Worm (Caenorhabditis elegans) whole organism, L4 larva: ENCODE data around the gene cec-1.

Experiments
- F10B5.3 ChIP-seq: sonication (generic microtip); optimal IDR thresholded peaks from 2 replicates; lab custom pipeline; 2016; ENCODE audit warnings: mild to moderate bottlenecking, missing genetic modification characterization, missing compliant biosample characterization
- F37D6.2 ChIP-seq: sonication (generic microtip); optimal IDR thresholded peaks from 2 replicates; lab custom pipeline; 2016; ENCODE audit warnings: mild to moderate bottlenecking, missing genetic modification characterization, missing compliant biosample characterization
- R02D3.7 ChIP-seq: fragments of 150-350 bp; sonication (generic microtip); optimal IDR thresholded peaks from 3 replicates; lab custom pipeline; 2014; ENCODE audit warnings: missing biosample characterization, missing genetic modification characterization
- T26A8.4 ChIP-seq: fragments of 200-800 bp; sonication (Bioruptor generic); IDR thresholded peaks from 2 replicates; pipeline ENCODE4 v1.3.6; 2022; ENCODE audit warnings: missing genetic modification characterization, missing compliant biosample characterization
- Y105C5A.15 ChIP-seq: fragments of 200-800 bp; sonication (Bioruptor generic); IDR thresholded peaks from 2 replicates; pipeline ENCODE4 v1.3.6; 2022; ENCODE audit warnings: missing genetic modification characterization, missing compliant biosample characterization
- Y48G9A.11 ChIP-seq: fragments of 200-800 bp; sonication (Bioruptor generic); IDR thresholded peaks from 2 replicates; pipeline ENCODE4 v1.3.6; 2022; ENCODE audit warnings: missing genetic modification reagents, missing genetic modification characterization, missing compliant biosample characterization
- Y5F2A.4 ChIP-seq: fragments of 200-800 bp; sonication (Bioruptor generic); optimal IDR thresholded peaks from 2 replicates; lab custom pipeline; 2018; ENCODE audit warnings: mild to moderate bottlenecking, missing genetic modification characterization, missing compliant biosample characterization
- Y75B8A.6 ChIP-seq: fragments of 200-800 bp; sonication (Bioruptor generic); IDR thresholded peaks from 2 replicates; pipeline ENCODE4 v1.3.6; 2022; ENCODE audit warnings: missing genetic modification reagents, missing genetic modification characterization, missing compliant biosample characterization
- ZK337.2 ChIP-seq: fragments of 200-800 bp; sonication (Bioruptor generic); IDR thresholded peaks from 2 replicates; pipeline ENCODE4 v1.3.6; 2022; ENCODE audit warnings: missing genetic modification reagents, missing genetic modification characterization, missing compliant biosample characterization
- ama-1 ChIP-seq: fragments of 150-350 bp; optimal IDR thresholded peaks from 2 replicates; lab custom pipeline; 2014; ENCODE audit warnings: inconsistent platforms, mixed read lengths
- attf-4 ChIP-seq: sonication (generic microtip); optimal IDR thresholded peaks from 3 replicates; lab custom pipeline; 2017; ENCODE audit warnings: missing biosample characterization, missing genetic modification characterization
- ceh-20 ChIP-seq: fragments of 200-800 bp; sonication (Bioruptor generic); IDR thresholded peaks from 2 replicates; pipeline ENCODE4 v1.3.6; 2022; ENCODE audit warnings: missing genetic modification reagents, missing genetic modification characterization, missing compliant biosample characterization
- ceh-28 ChIP-seq: fragments of 150-350 bp; optimal IDR thresholded peaks from 2 replicates; lab custom pipeline; 2014; ENCODE audit warnings: missing biosample characterization, missing genetic modification reagents, missing genetic modification characterization
- ceh-32 ChIP-seq: sonication (generic microtip); optimal IDR thresholded peaks from 2 replicates; lab custom pipeline; 2016; ENCODE audit warnings: mild to moderate bottlenecking, missing genetic modification characterization, missing compliant biosample characterization; ENCODE audit not compliant: poor library complexity
- ceh-62 ChIP-seq: sonication (generic microtip); optimal IDR thresholded peaks from 2 replicates; lab custom pipeline; 2017; ENCODE audit warnings: missing biosample characterization, missing genetic modification characterization
- ceh-82 ChIP-seq: sonication (generic microtip); optimal IDR thresholded peaks from 2 replicates; lab custom pipeline; 2017; ENCODE audit warnings: missing biosample characterization, missing genetic modification characterization
- ces-1 ChIP-seq: fragments of 150-350 bp; sonication (generic microtip); optimal IDR thresholded peaks from 4 replicates; lab custom pipeline; 2014; ENCODE audit warnings: missing biosample characterization, missing genetic modification reagents, missing genetic modification characterization
- cey-2 ChIP-seq: sonication (generic microtip); optimal IDR thresholded peaks from 3 replicates; lab custom pipeline; 2017; ENCODE audit warnings: missing genetic modification characterization, mild to moderate bottlenecking, missing compliant biosample characterization, antibody characterized with exemption, borderline replicate concordance; ENCODE audit not compliant: insufficient read depth
- ctbp-1 ChIP-seq: fragments of 200-800 bp; sonication (Bioruptor generic); IDR thresholded peaks from 2 replicates; pipeline ENCODE4 v1.3.6; 2022; ENCODE audit warnings: missing genetic modification reagents, missing genetic modification characterization, missing compliant biosample characterization
- daf-12 ChIP-seq: fragments of 150-350 bp; optimal IDR thresholded peaks from 2 replicates; lab custom pipeline; 2014; ENCODE audit warnings: missing biosample characterization, missing genetic modification reagents, missing genetic modification characterization
- dmd-8 ChIP-seq: fragments of 200-800 bp; sonication (Bioruptor generic); IDR thresholded peaks from 2 replicates; pipeline ENCODE4 v1.3.6; 2022; ENCODE audit warnings: missing genetic modification characterization, missing compliant biosample characterization
- dmd-9 ChIP-seq: fragments of 200-800 bp; sonication (Bioruptor generic); IDR thresholded peaks from 2 replicates; pipeline ENCODE4 v1.3.6; 2022; ENCODE audit warnings: missing genetic modification reagents, missing genetic modification characterization, missing compliant biosample characterization
- duxl-1 ChIP-seq: sonication (generic microtip); optimal IDR thresholded peaks from 2 replicates; lab custom pipeline; 2016; ENCODE audit warnings: mild to moderate bottlenecking, missing genetic modification characterization, moderate library complexity, missing compliant biosample characterization; ENCODE audit not compliant: poor library complexity
- dve-1 ChIP-seq: sonication (generic microtip); optimal IDR thresholded peaks from 2 replicates; lab custom pipeline; 2017; ENCODE audit warnings: antibody characterized with exemption, mild to moderate bottlenecking, missing genetic modification characterization, missing compliant biosample characterization; ENCODE audit not compliant: insufficient read depth
- egl-43 ChIP-seq: fragments of 200-800 bp; sonication (Bioruptor generic); IDR thresholded peaks from 2 replicates; pipeline ENCODE4 v1.3.6; 2022; ENCODE audit warnings: missing genetic modification reagents, missing genetic modification characterization, missing compliant biosample characterization
- fkh-10 ChIP-seq: fragments of 150-350 bp; optimal IDR thresholded peaks from 2 replicates; lab custom pipeline; 2014; ENCODE audit warnings: missing biosample characterization, missing genetic modification reagents, missing genetic modification characterization
- fos-1 ChIP-seq: fragments of 150-350 bp; optimal IDR thresholded peaks from 2 replicates; lab custom pipeline; 2014; ENCODE audit warnings: missing biosample characterization, missing genetic modification characterization
- gei-8 ChIP-seq: fragments of 200-800 bp; sonication (Bioruptor generic); optimal IDR thresholded peaks from 2 replicates; lab custom pipeline; 2018; ENCODE audit warnings: mild to moderate bottlenecking, missing genetic modification characterization, missing compliant biosample characterization
- hif-1 ChIP-seq, 2 experiments: sonication (generic microtip); optimal IDR thresholded peaks; 2 replicates each; lab custom pipeline; 2016 to 2017; ENCODE audit warnings: missing compliant biosample characterization in 2 of 2, missing genetic modification characterization in 2 of 2, missing genetic modification reagents in 2 of 2, missing genotype in 2 of 2, mild to moderate bottlenecking in 1 of 2
- hlh-30 ChIP-seq: sonication (generic microtip); optimal IDR thresholded peaks from 2 replicates; lab custom pipeline; 2017; ENCODE audit warnings: antibody characterized with exemption, mild to moderate bottlenecking, missing genetic modification characterization, missing compliant biosample characterization; ENCODE audit not compliant: insufficient read depth
- jun-1 ChIP-seq: fragments of 150-350 bp; optimal IDR thresholded peaks from 2 replicates; lab custom pipeline; 2014; ENCODE audit warnings: missing biosample characterization, missing genetic modification reagents, missing genetic modification characterization
- lin-13 ChIP-seq: fragments of 150-350 bp; optimal IDR thresholded peaks from 2 replicates; lab custom pipeline; 2014; ENCODE audit warnings: missing biosample characterization, missing genetic modification reagents, missing genetic modification characterization
- lin-29 ChIP-seq: fragments of 200-800 bp; sonication (Bioruptor generic); IDR thresholded peaks from 2 replicates; pipeline ENCODE4 v1.3.6; 2022; ENCODE audit warnings: missing genetic modification reagents, missing genetic modification characterization, missing compliant biosample characterization
- mdl-1 ChIP-seq, 2 experiments: fragments of 150-350 bp in 1 of 2; sonication (generic microtip) in 1 of 2; optimal IDR thresholded peaks; 2 replicates each; lab custom pipeline; 2014 to 2017; ENCODE audit warnings: missing biosample characterization in 2 of 2, missing genetic modification characterization in 2 of 2
- mep-1 ChIP-seq: fragments of 150-350 bp; sonication (generic microtip); optimal IDR thresholded peaks from 3 replicates; lab custom pipeline; 2014; ENCODE audit warnings: missing biosample characterization, missing genetic modification characterization
- nhr-10 ChIP-seq: fragments of 150-350 bp; optimal IDR thresholded peaks from 2 replicates; lab custom pipeline; 2014; ENCODE audit warnings: missing biosample characterization, missing genetic modification characterization
- nhr-102 ChIP-seq: sonication (generic microtip); optimal IDR thresholded peaks from 2 replicates; lab custom pipeline; 2016; ENCODE audit warnings: mild to moderate bottlenecking, missing genetic modification characterization, moderate library complexity, missing compliant biosample characterization
- nhr-111 ChIP-seq: fragments of 200-800 bp; sonication (Bioruptor generic); optimal IDR thresholded peaks from 2 replicates; lab custom pipeline; 2018; ENCODE audit warnings: mild to moderate bottlenecking, missing genetic modification characterization, missing compliant biosample characterization
- nhr-28 ChIP-seq: fragments of 150-350 bp; optimal IDR thresholded peaks from 2 replicates; lab custom pipeline; 2014; ENCODE audit warnings: missing biosample characterization, missing genetic modification characterization
- nhr-48 ChIP-seq: sonication (generic microtip); optimal IDR thresholded peaks from 2 replicates; lab custom pipeline; 2016; ENCODE audit warnings: mild to moderate bottlenecking, missing genetic modification characterization, missing compliant biosample characterization
- pqm-1 ChIP-seq: sonication (generic microtip); optimal IDR thresholded peaks from 2 replicates; lab custom pipeline; 2017; ENCODE audit warnings: missing biosample characterization, missing genetic modification characterization
- set-16 ChIP-seq: fragments of 200-800 bp; sonication (Bioruptor generic); IDR thresholded peaks from 2 replicates; pipeline ENCODE4 v1.3.6; 2022; ENCODE audit warnings: missing genetic modification reagents, missing genetic modification characterization, missing compliant biosample characterization
- snpc-1.2 ChIP-seq: fragments of 200-800 bp; sonication (Bioruptor generic); IDR thresholded peaks from 2 replicates; pipeline ENCODE4 v1.3.6; 2022; ENCODE audit warnings: missing genetic modification reagents, missing genetic modification characterization, missing compliant biosample characterization
- spr-1 ChIP-seq: sonication (generic microtip); optimal IDR thresholded peaks from 2 replicates; lab custom pipeline; 2016; ENCODE audit warnings: mild to moderate bottlenecking, missing genetic modification characterization, missing compliant biosample characterization
- tra-1 ChIP-seq: fragments of 200-800 bp; sonication (Bioruptor generic); IDR thresholded peaks from 2 replicates; pipeline ENCODE4 v1.3.6; 2022; ENCODE audit warnings: missing genetic modification reagents, missing genetic modification characterization, missing compliant biosample characterization
- unc-130 ChIP-seq: sonication (generic microtip); optimal IDR thresholded peaks from 2 replicates; lab custom pipeline; 2016; ENCODE audit warnings: missing genetic modification reagents, missing genetic modification characterization, missing compliant biosample characterization
- unc-39 ChIP-seq: sonication (generic microtip); optimal IDR thresholded peaks from 2 replicates; lab custom pipeline; 2017; ENCODE audit warnings: missing biosample characterization, missing genetic modification characterization
- vab-7 ChIP-seq: fragments of 200-800 bp; sonication (Bioruptor generic); IDR thresholded peaks from 2 replicates; pipeline ENCODE4 v1.3.6; 2022; ENCODE audit warnings: missing genetic modification reagents, missing genetic modification characterization, missing compliant biosample characterization
- zfp-3 ChIP-seq: fragments of 200-800 bp; sonication (Bioruptor generic); conservative IDR thresholded peaks from 2 replicates; pipeline ENCODE4 v1.3.6; 2022; ENCODE audit warnings: missing genetic modification reagents, missing genetic modification characterization, missing compliant biosample characterization
- zip-11 ChIP-seq: fragments of 200-800 bp; sonication (Bioruptor generic); IDR thresholded peaks from 2 replicates; pipeline ENCODE4 v1.3.6; 2022; ENCODE audit warnings: missing genetic modification characterization, missing compliant biosample characterization
- ztf-7 ChIP-seq: fragments of 150-350 bp; optimal IDR thresholded peaks from 2 replicates; lab custom pipeline; 2014; ENCODE audit warnings: missing biosample characterization, missing genetic modification characterization

Gene cec-1

ce11 chrIII:8446940-8447403, 20.8 kb downstream of the cec-1 start, which contains the start of gene rpn-3 (continued):
- TF ChIP-seq dmd-8 (GFP tag; lab: Robert Waterston, UW) (no peak), unc-39 (tag; lab: Kevin White, UChicago) (no peak), fos-1 (tag; lab: Kevin White, UChicago) (no peak), Y105C5A.15 (GFP tag; lab: Robert Waterston, UW) (no peak), vab-7 (GFP tag; lab: Robert Waterston, UW) (no peak; the same call in 1 of the 2 replicates), dve-1 (tag; lab: Kevin White, UChicago) (peak; percentile 98), nhr-10 (peak; percentile 53), ctbp-1 (GFP tag; lab: Robert Waterston, UW) (peak; percentile 81), F37D6.2 (peak; percentile 88), zfp-3 (GFP tag; lab: Robert Waterston, UW) (peak; percentile 95), mdl-1 (tag; optimal IDR thresholded peaks at IDR 0.05; lab: Kevin White, UChicago) (peak in 1 of 2 experiments; percentile 48), ceh-28 (no peak), spr-1 (peak; percentile 87), hlh-30 (tag; lab: Kevin White, UChicago) (peak; percentile 94), gei-8 (GFP tag; lab: Kevin White, UChicago) (no peak), snpc-1.2 (GFP tag; lab: Robert Waterston, UW) (peak; percentile 47), cey-2 (tag; lab: Kevin White, UChicago) (no peak), ces-1 (GFP tag; lab: Kevin White, UChicago) (peak; percentile 24), zip-11 (no peak), Y75B8A.6 (GFP tag; lab: Robert Waterston, UW) (0 out of 2 replicates have a peak, but pooled peaks have one; percentile 8), mep-1 (peak; percentile 98), daf-12 (no peak), Y48G9A.11 (peak; percentile 79), pqm-1 (tag; lab: Kevin White, UChicago) (peak; percentile 42), R02D3.7 (tag; lab: Kevin White, UChicago) (no peak), lin-13 (GFP tag; lab: Kevin White, UChicago) (peak; percentile 93), ceh-62 (tag; lab: Kevin White, UChicago) (no peak), ceh-82 (tag; lab: Kevin White, UChicago) (no peak), lin-29 (GFP tag; lab: Robert Waterston, UW) (peak; percentile 74), nhr-28 (tag; lab: Kevin White, UChicago) (peak; percentile 96), F10B5.3 (tag; lab: Kevin White, UChicago) (peak; percentile 85), tra-1 (GFP tag; lab: Robert Waterston, UW) (peak; percentile 91), dmd-9 (GFP tag; lab: Robert Waterston, UW) (peak; percentile 81), set-16 (peak; percentile 26; the same call in 1 of the 2 replicates), ceh-32 (tag; lab: Kevin White, UChicago) (peak; percentile 36), fkh-10 (GFP tag; lab: Kevin White, UChicago) (peak; percentile 89), hif-1 (tag; optimal IDR thresholded peaks at IDR 0.05; lab: Kevin White, UChicago) (peak; percentile 74 to 81), ztf-7 (peak; percentile 91), nhr-111 (GFP tag; lab: Kevin White, UChicago) (no peak), nhr-102 (tag; lab: Kevin White, UChicago) (peak; percentile 91), unc-130 (GFP tag; lab: Kevin White, UChicago) (peak; percentile 74), ZK337.2 (GFP tag; lab: Robert Waterston, UW) (no peak), duxl-1 (peak; percentile 76), egl-43 (GFP tag; lab: Robert Waterston, UW) (no peak), Y5F2A.4 (GFP tag; lab: Kevin White, UChicago) (no peak), nhr-48 (tag; lab: Kevin White, UChicago) (peak; percentile 74), jun-1 (tag; lab: Kevin White, UChicago) (peak; percentile 74), T26A8.4 (GFP tag; lab: Robert Waterston, UW) (peak; percentile 96), ceh-20 (peak; percentile 94), ama-1 (peak; percentile 75), attf-4 (tag; lab: Kevin White, UChicago) (no peak)
